Worm (Caenorhabditis elegans) whole organism, early embryonic: ENCODE measurements around the gene F21C10.9.

Source experiments
- B0310.2 ChIP-seq: sonication (generic microtip); optimal IDR thresholded peaks from 2 replicates; lab custom pipeline; 2016; ENCODE audit warnings: mild to moderate bottlenecking, missing genetic modification characterization, missing compliant biosample characterization
- F13C5.2 ChIP-seq: sonication (generic microtip); optimal IDR thresholded peaks from 2 replicates; lab custom pipeline; 2017; ENCODE audit warnings: mild to moderate bottlenecking, missing genetic modification characterization, inconsistent platforms, missing compliant biosample characterization
- aly-1 ChIP-seq: sonication (generic microtip); optimal IDR thresholded peaks from 2 replicates; lab custom pipeline; 2016; ENCODE audit warnings: missing genetic modification characterization, missing compliant biosample characterization
- ama-1 ChIP-seq: fragments of 150-350 bp; optimal IDR thresholded peaks from 2 replicates; lab custom pipeline; 2014
- ceh-13 ChIP-seq: fragments of 200-800 bp; sonication (Bioruptor generic); optimal IDR thresholded peaks from 2 replicates; lab custom pipeline; 2018; ENCODE audit warnings: mild to moderate bottlenecking, missing genetic modification characterization, missing compliant biosample characterization
- ceh-36 ChIP-seq: sonication (generic microtip); optimal IDR thresholded peaks from 2 replicates; lab custom pipeline; 2016; ENCODE audit warnings: missing genetic modification characterization, inconsistent platforms, missing compliant biosample characterization
- ets-7 ChIP-seq: sonication (generic microtip); optimal IDR thresholded peaks from 2 replicates; lab custom pipeline; 2016; ENCODE audit warnings: missing genotype, missing genetic modification characterization, missing compliant biosample characterization
- flt-1 ChIP-seq: fragments of 200-800 bp; sonication (Bioruptor generic); IDR thresholded peaks from 2 replicates; pipeline ENCODE4 v1.3.6; 2022; ENCODE audit warnings: missing genetic modification characterization, missing compliant biosample characterization
- hmbx-1 ChIP-seq: sonication (generic microtip); optimal IDR thresholded peaks from 2 replicates; lab custom pipeline; 2016; ENCODE audit warnings: mild to moderate bottlenecking, missing genetic modification characterization, missing compliant biosample characterization
- hmg-4 ChIP-seq: fragments of 200-800 bp; sonication (Bioruptor generic); optimal IDR thresholded peaks from 2 replicates; lab custom pipeline; 2018; ENCODE audit warnings: mild to moderate bottlenecking, missing genetic modification characterization, missing compliant biosample characterization
- hnd-1 ChIP-seq: sonication (generic microtip); optimal IDR thresholded peaks from 2 replicates; lab custom pipeline; 2016; ENCODE audit warnings: missing genetic modification characterization, missing compliant biosample characterization
- pes-1 ChIP-seq: fragments of 200-800 bp; sonication (Bioruptor generic); IDR thresholded peaks from 2 replicates; pipeline ENCODE4 v1.3.6; 2022; ENCODE audit warnings: missing genetic modification reagents, missing genetic modification characterization, missing compliant biosample characterization
- scrt-1 ChIP-seq: fragments of 200-800 bp; sonication (Bioruptor generic); IDR thresholded peaks from 2 replicates; pipeline ENCODE4 v1.3.6; 2022; ENCODE audit warnings: missing genetic modification characterization, missing compliant biosample characterization
- sea-1 ChIP-seq: fragments of 200-800 bp; sonication (Bioruptor generic); conservative IDR thresholded peaks from 2 replicates; pipeline ENCODE4 v1.3.6; 2022; ENCODE audit warnings: missing genetic modification characterization, missing compliant biosample characterization
- tbx-11 ChIP-seq: fragments of 200-800 bp; sonication (Bioruptor generic); IDR thresholded peaks from 2 replicates; pipeline ENCODE4 v1.3.6; 2022; ENCODE audit warnings: missing genetic modification characterization, missing compliant biosample characterization
- tbx-37 ChIP-seq: fragments of 200-800 bp; sonication (Bioruptor generic); conservative IDR thresholded peaks from 2 replicates; pipeline ENCODE4 v1.3.6; 2022; ENCODE audit warnings: missing genetic modification reagents, missing genetic modification characterization, missing compliant biosample characterization
- tra-4 ChIP-seq: sonication (generic microtip); optimal IDR thresholded peaks from 2 replicates; lab custom pipeline; 2017; ENCODE audit warnings: missing genetic modification characterization, missing compliant biosample characterization

The F21C10.9 gene

ce11 chrV:9086650-9087049 is 11.8 kb downstream of the F21C10.9 start:
- TF ChIP-seq sea-1 (GFP tag; lab: Robert Waterston, UW) (0 out of 2 replicates have a peak, but pooled peaks have one; percentile 60), pes-1 (GFP tag; lab: Robert Waterston, UW) (0 out of 2 replicates have a peak, but pooled peaks have one; percentile 47)

ce11 chrV:9085845-9086244 is 12.7 kb downstream of the F21C10.9 start:
- no peak for TF ChIP-seq tbx-37 (GFP tag; lab: Robert Waterston, UW)
- no peak for TF ChIP-seq flt-1 (GFP tag; lab: Robert Waterston, UW)
- TF ChIP-seq ets-7 = no peak
- TF ChIP-seq tra-4 (tag; lab: Kevin White, UChicago) = no peak

ce11 chrV:9084252-9084651 is 14.2 kb downstream of the F21C10.9 start:
- TF ChIP-seq sea-1 (GFP tag; lab: Robert Waterston, UW) (no peak), tbx-37 (GFP tag; lab: Robert Waterston, UW) (no peak), aly-1 (no peak), scrt-1 (GFP tag; lab: Robert Waterston, UW) (no peak), hnd-1 (tag; lab: Kevin White, UChicago) (no peak), B0310.2 (tag; lab: Kevin White, UChicago) (no peak), ets-7 (no peak), tbx-11 (no peak), pes-1 (GFP tag; lab: Robert Waterston, UW) (no peak), ceh-13 (GFP tag; lab: Kevin White, UChicago) (no peak), hmbx-1 (no peak), ama-1 (no peak)

ce11 chrV:9082350-9082749 is 16.1 kb downstream of the F21C10.9 start:
- no peak for TF ChIP-seq ceh-36 (tag; lab: Kevin White, UChicago)
- TF ChIP-seq pes-1 (GFP tag; lab: Robert Waterston, UW) = no peak
- no peak for TF ChIP-seq B0310.2 (tag; lab: Kevin White, UChicago)
- TF ChIP-seq hmg-4 = no peak
- no peak for TF ChIP-seq tra-4 (tag; lab: Kevin White, UChicago)
- TF ChIP-seq tbx-37 (GFP tag; lab: Robert Waterston, UW) = no peak
- TF ChIP-seq F13C5.2 (tag; lab: Kevin White, UChicago) = no peak
- TF ChIP-seq sea-1 (GFP tag; lab: Robert Waterston, UW) = no peak
- no peak for TF ChIP-seq scrt-1 (GFP tag; lab: Robert Waterston, UW)

- TF ChIP-seq flt-1 (GFP tag; lab: Robert Waterston, UW) (no peak), B0310.2 (tag; lab: Kevin White, UChicago) (no peak), hmbx-1 (no peak), tbx-11 (no peak), hmg-4 (no peak), tra-4 (tag; lab: Kevin White, UChicago) (no peak), scrt-1 (GFP tag; lab: Robert Waterston, UW) (no peak), F13C5.2 (tag; lab: Kevin White, UChicago) (no peak), sea-1 (GFP tag; lab: Robert Waterston, UW) (no peak), aly-1 (no peak)
Measured at ce11 chrV:9081410-9081809, 17.1 kb downstream of the F21C10.9 start.

- TF ChIP-seq hmbx-1 = no peak
- no peak for TF ChIP-seq ets-7
- TF ChIP-seq tbx-37 (GFP tag; lab: Robert Waterston, UW) = no peak
- TF ChIP-seq sea-1 (GFP tag; lab: Robert Waterston, UW) = no peak
- TF ChIP-seq scrt-1 (GFP tag; lab: Robert Waterston, UW) = no peak
- no peak for TF ChIP-seq B0310.2 (tag; lab: Kevin White, UChicago)
- TF ChIP-seq pes-1 (GFP tag; lab: Robert Waterston, UW) = no peak
Measured at ce11 chrV:9079965-9080432, 18.5 kb downstream of the F21C10.9 start.

- no peak for TF ChIP-seq pes-1 (GFP tag; lab: Robert Waterston, UW)
- no peak for TF ChIP-seq tra-4 (tag; lab: Kevin White, UChicago)
- TF ChIP-seq tbx-37 (GFP tag; lab: Robert Waterston, UW) = no peak
- TF ChIP-seq hmg-4 = no peak
Measured at ce11 chrV:9078815-9079525, 19.5 kb downstream of the F21C10.9 start.

ce11 chrV:9078067-9078581 is 20.4 kb downstream of the F21C10.9 start:
- no peak for TF ChIP-seq hmg-4
- no peak for TF ChIP-seq pes-1 (GFP tag; lab: Robert Waterston, UW)
- no peak for TF ChIP-seq F13C5.2 (tag; lab: Kevin White, UChicago)
- TF ChIP-seq ama-1 = no peak
- TF ChIP-seq tbx-37 (GFP tag; lab: Robert Waterston, UW) = no peak
- TF ChIP-seq ceh-36 (tag; lab: Kevin White, UChicago) = no peak
- no peak for TF ChIP-seq aly-1

- no peak for TF ChIP-seq F13C5.2 (tag; lab: Kevin White, UChicago)
- TF ChIP-seq ama-1 = no peak
- no peak for TF ChIP-seq ceh-36 (tag; lab: Kevin White, UChicago)
Measured at ce11 chrV:9076273-9076672, 22.2 kb downstream of the F21C10.9 start, which contains the start of gene T27E4.7. Gene T27E4.7 (minus strand): TSS chrV:9076322.
